Worm (Caenorhabditis elegans) whole organism, L4 larva: Measurements from ENCODE around the gene Y38C1BA.4.
A peak's percentile ranks its signal among the peaks of the same experiment; 100 is the strongest.

Experiments
- T26A8.4 ChIP-seq: fragments of 200-800 bp; sonication (Bioruptor generic); IDR thresholded peaks from 2 replicates; pipeline ENCODE4 v1.3.6; 2022; ENCODE audit warnings: missing genetic modification characterization, missing compliant biosample characterization
- Y75B8A.6 ChIP-seq: fragments of 200-800 bp; sonication (Bioruptor generic); IDR thresholded peaks from 2 replicates; pipeline ENCODE4 v1.3.6; 2022; ENCODE audit warnings: missing genetic modification reagents, missing genetic modification characterization, missing compliant biosample characterization
- ZK337.2 ChIP-seq: fragments of 200-800 bp; sonication (Bioruptor generic); IDR thresholded peaks from 2 replicates; pipeline ENCODE4 v1.3.6; 2022; ENCODE audit warnings: missing genetic modification reagents, missing genetic modification characterization, missing compliant biosample characterization
- aha-1 ChIP-seq: fragments of 150-350 bp; peaks from one replicate; lab custom pipeline; 2014; ENCODE audit warnings: missing biosample characterization, missing genetic modification characterization
- aly-2 ChIP-seq: sonication (generic microtip); optimal IDR thresholded peaks from 2 replicates; lab custom pipeline; 2018; ENCODE audit warnings: missing biosample characterization, missing genetic modification characterization
- ama-1 ChIP-seq: fragments of 150-350 bp; optimal IDR thresholded peaks from 2 replicates; lab custom pipeline; 2014; ENCODE audit warnings: inconsistent platforms, mixed read lengths
- ceh-28 ChIP-seq: fragments of 150-350 bp; optimal IDR thresholded peaks from 2 replicates; lab custom pipeline; 2014; ENCODE audit warnings: missing biosample characterization, missing genetic modification reagents, missing genetic modification characterization
- ceh-82 ChIP-seq: sonication (generic microtip); optimal IDR thresholded peaks from 2 replicates; lab custom pipeline; 2017; ENCODE audit warnings: missing biosample characterization, missing genetic modification characterization
- daf-16 ChIP-seq, 3 experiments: sonication (generic microtip); optimal IDR thresholded peaks; 2 replicates each; lab custom pipeline; 2016 to 2017; ENCODE audit warnings: missing genetic modification characterization in 3 of 3, missing genetic modification reagents in 3 of 3, mild to moderate bottlenecking in 2 of 3, missing compliant biosample characterization in 2 of 3, missing biosample characterization in 1 of 3, moderate library complexity in 1 of 3
- daf-8 ChIP-seq: fragments of 200-800 bp; sonication (Bioruptor generic); IDR thresholded peaks from 2 replicates; pipeline ENCODE4 v1.3.6; 2022; ENCODE audit warnings: missing genetic modification characterization, missing compliant biosample characterization
- dmd-6 ChIP-seq: fragments of 200-800 bp; sonication (Bioruptor generic); IDR thresholded peaks from 2 replicates; pipeline ENCODE4 v1.3.6; 2022; ENCODE audit warnings: missing genetic modification reagents, missing genetic modification characterization, missing compliant biosample characterization
- dmd-8 ChIP-seq: fragments of 200-800 bp; sonication (Bioruptor generic); IDR thresholded peaks from 2 replicates; pipeline ENCODE4 v1.3.6; 2022; ENCODE audit warnings: missing genetic modification characterization, missing compliant biosample characterization
- dmd-9 ChIP-seq: fragments of 200-800 bp; sonication (Bioruptor generic); IDR thresholded peaks from 2 replicates; pipeline ENCODE4 v1.3.6; 2022; ENCODE audit warnings: missing genetic modification reagents, missing genetic modification characterization, missing compliant biosample characterization
- dpl-1 ChIP-seq: fragments of 150-350 bp; optimal IDR thresholded peaks from 2 replicates; lab custom pipeline; 2014; ENCODE audit warnings: missing biosample characterization, missing genetic modification reagents, missing genetic modification characterization
- dve-1 ChIP-seq: sonication (generic microtip); optimal IDR thresholded peaks from 2 replicates; lab custom pipeline; 2017; ENCODE audit warnings: antibody characterized with exemption, mild to moderate bottlenecking, missing genetic modification characterization, missing compliant biosample characterization; ENCODE audit not compliant: insufficient read depth
- egl-27 ChIP-seq: sonication (generic microtip); optimal IDR thresholded peaks from 3 replicates; lab custom pipeline; 2017; ENCODE audit warnings: missing biosample characterization, missing genetic modification reagents, missing genetic modification characterization
- egl-43 ChIP-seq: fragments of 200-800 bp; sonication (Bioruptor generic); IDR thresholded peaks from 2 replicates; pipeline ENCODE4 v1.3.6; 2022; ENCODE audit warnings: missing genetic modification reagents, missing genetic modification characterization, missing compliant biosample characterization
- hif-1 ChIP-seq, 2 experiments: sonication (generic microtip); optimal IDR thresholded peaks; 2 replicates each; lab custom pipeline; 2016 to 2017; ENCODE audit warnings: missing compliant biosample characterization in 2 of 2, missing genetic modification characterization in 2 of 2, missing genetic modification reagents in 2 of 2, missing genotype in 2 of 2, mild to moderate bottlenecking in 1 of 2
- hlh-11 ChIP-seq: fragments of 200-800 bp; sonication (Bioruptor generic); optimal IDR thresholded peaks from 2 replicates; lab custom pipeline; 2018; ENCODE audit warnings: mild to moderate bottlenecking, missing genetic modification characterization, missing compliant biosample characterization
- hlh-30 ChIP-seq: sonication (generic microtip); optimal IDR thresholded peaks from 2 replicates; lab custom pipeline; 2017; ENCODE audit warnings: antibody characterized with exemption, mild to moderate bottlenecking, missing genetic modification characterization, missing compliant biosample characterization; ENCODE audit not compliant: insufficient read depth
- hmg-1.1 ChIP-seq: fragments of 200-800 bp; sonication (Bioruptor generic); IDR thresholded peaks from 2 replicates; pipeline ENCODE4 v1.3.6; 2022; ENCODE audit warnings: missing genetic modification reagents, missing genetic modification characterization, missing compliant biosample characterization
- lin-1 ChIP-seq: fragments of 200-800 bp; sonication (Bioruptor generic); IDR thresholded peaks from 2 replicates; pipeline ENCODE4 v1.3.6; 2022; ENCODE audit warnings: missing genetic modification reagents, missing genetic modification characterization, missing compliant biosample characterization
- lin-38 ChIP-seq: fragments of 200-800 bp; sonication (Bioruptor generic); IDR thresholded peaks from 2 replicates; pipeline ENCODE4 v1.3.6; 2022; ENCODE audit warnings: missing genetic modification reagents, missing genetic modification characterization, missing compliant biosample characterization
- lir-3 ChIP-seq: sonication (generic microtip); optimal IDR thresholded peaks from 2 replicates; lab custom pipeline; 2016; ENCODE audit warnings: mild to moderate bottlenecking, missing genetic modification characterization, missing compliant biosample characterization
- lsy-2 ChIP-seq, 2 experiments: fragments of 150-350 bp in 1 of 2; sonication (generic microtip) in 1 of 2; optimal IDR thresholded peaks; 2 replicates each; lab custom pipeline; 2014 to 2017; ENCODE audit warnings: missing biosample characterization in 2 of 2, missing genetic modification characterization in 2 of 2
- mdl-1 ChIP-seq, 2 experiments: fragments of 150-350 bp in 1 of 2; sonication (generic microtip) in 1 of 2; optimal IDR thresholded peaks; 2 replicates each; lab custom pipeline; 2014 to 2017; ENCODE audit warnings: missing biosample characterization in 2 of 2, missing genetic modification characterization in 2 of 2
- mep-1 ChIP-seq: fragments of 150-350 bp; sonication (generic microtip); optimal IDR thresholded peaks from 3 replicates; lab custom pipeline; 2014; ENCODE audit warnings: missing biosample characterization, missing genetic modification characterization
- mes-2 ChIP-seq: sonication (generic microtip); optimal IDR thresholded peaks from 2 replicates; lab custom pipeline; 2016; ENCODE audit warnings: missing genotype, mild to moderate bottlenecking, missing genetic modification characterization, missing compliant biosample characterization; ENCODE audit not compliant: poor library complexity, severe bottlenecking
- mxl-3 ChIP-seq: fragments of 200-800 bp; sonication (Bioruptor generic); optimal IDR thresholded peaks from 2 replicates; lab custom pipeline; 2018; ENCODE audit warnings: mild to moderate bottlenecking, missing genetic modification characterization, missing compliant biosample characterization
- nhr-10 ChIP-seq: fragments of 150-350 bp; optimal IDR thresholded peaks from 2 replicates; lab custom pipeline; 2014; ENCODE audit warnings: missing biosample characterization, missing genetic modification characterization
- nhr-102 ChIP-seq: sonication (generic microtip); optimal IDR thresholded peaks from 2 replicates; lab custom pipeline; 2016; ENCODE audit warnings: mild to moderate bottlenecking, missing genetic modification characterization, moderate library complexity, missing compliant biosample characterization
- nhr-11 ChIP-seq: fragments of 150-350 bp; optimal IDR thresholded peaks from 2 replicates; lab custom pipeline; 2014; ENCODE audit warnings: missing biosample characterization, missing genetic modification characterization
- nhr-28 ChIP-seq: fragments of 150-350 bp; optimal IDR thresholded peaks from 2 replicates; lab custom pipeline; 2014; ENCODE audit warnings: missing biosample characterization, missing genetic modification characterization
- nhr-77 ChIP-seq: fragments of 150-350 bp; optimal IDR thresholded peaks from 2 replicates; lab custom pipeline; 2014; ENCODE audit warnings: missing biosample characterization, missing genetic modification characterization
- php-3 ChIP-seq: fragments of 200-800 bp; sonication (Bioruptor generic); IDR thresholded peaks from 2 replicates; pipeline ENCODE4 v1.3.6; 2022; ENCODE audit warnings: missing genetic modification reagents, missing genetic modification characterization, missing compliant biosample characterization
- pqm-1 ChIP-seq: sonication (generic microtip); optimal IDR thresholded peaks from 2 replicates; lab custom pipeline; 2017; ENCODE audit warnings: missing biosample characterization, missing genetic modification characterization
- unc-62 ChIP-seq, 3 experiments: fragments of 150-350 bp in 1 of 3; sonication (generic microtip); optimal IDR thresholded peaks in 2 of 3; peaks in 1 of 3; 1 replicate in 1 of 3; 2 replicates in 2 of 3; lab custom pipeline; 2014 to 2017; ENCODE audit warnings: missing biosample characterization in 3 of 3, missing genetic modification characterization in 3 of 3, missing genetic modification reagents in 3 of 3, missing genotype in 1 of 3
- ztf-11 ChIP-seq: fragments of 150-350 bp; optimal IDR thresholded peaks from 2 replicates; lab custom pipeline; 2014; ENCODE audit warnings: missing biosample characterization, missing genetic modification characterization

Gene Y38C1BA.4

ce11 chrIV:1833115-1833514, 11.5 kb downstream of the Y38C1BA.4 start:
- TF ChIP-seq ceh-28 (tag; lab: Kevin White, UChicago) = peak; percentile 64
- no peak for TF ChIP-seq ztf-11 (tag; lab: Kevin White, UChicago)

ce11 chrIV:1834242-1834641, 12.6 kb downstream of the Y38C1BA.4 start, which contains the start of gene ccm-2:
Gene ccm-2, plus strand, starts transcription at chrIV:1834628.
- TF ChIP-seq aly-2 (tag; lab: Kevin White, UChicago) = no peak
- no peak for TF ChIP-seq nhr-10 (tag; lab: Kevin White, UChicago)
- no peak for TF ChIP-seq daf-8 (GFP tag; lab: Robert Waterston, UW)
- peak; percentile 25 for TF ChIP-seq pqm-1 (tag; lab: Kevin White, UChicago)
- peak; percentile 46 for TF ChIP-seq nhr-28
- TF ChIP-seq daf-16 (GFP tag; optimal IDR thresholded peaks at IDR 0.05; lab: Kevin White, UChicago) = no peak
- peak; percentile 70 for TF ChIP-seq daf-16 (tag; optimal IDR thresholded peaks at IDR 0.05; lab: Kevin White, UChicago)

ce11 chrIV:1834972-1835371, 13.3 kb downstream of the Y38C1BA.4 start:
- TF ChIP-seq aha-1 (peak; percentile 73), dmd-9 (GFP tag; lab: Robert Waterston, UW) (no peak), dpl-1 (GFP tag; lab: Kevin White, UChicago) (no peak), Y75B8A.6 (GFP tag; lab: Robert Waterston, UW) (no peak), unc-62 (GFP tag; optimal IDR thresholded peaks at IDR 0.05 in 1 of 2; lab: Kevin White, UChicago) (peak in 1 of 2 experiments; percentile 51), unc-62 (tag; optimal IDR thresholded peaks at IDR 0.05; lab: Kevin White, UChicago) (no peak), ceh-28 (tag; lab: Kevin White, UChicago) (peak; percentile 20)

- peak; percentile 12 for TF ChIP-seq dpl-1 (GFP tag; lab: Kevin White, UChicago)
- TF ChIP-seq lir-3 (tag; lab: Kevin White, UChicago) = no peak
- no peak for TF ChIP-seq T26A8.4 (GFP tag; lab: Robert Waterston, UW)
- peak; percentile 29; the same call in 1 of the 2 replicates for TF ChIP-seq hmg-1.1 (GFP tag; lab: Robert Waterston, UW)
- no peak for TF ChIP-seq daf-16 (GFP tag; optimal IDR thresholded peaks at IDR 0.05; lab: Kevin White, UChicago)
- TF ChIP-seq daf-16 (tag; optimal IDR thresholded peaks at IDR 0.05; lab: Kevin White, UChicago) = peak; percentile 91
- no peak for TF ChIP-seq egl-43 (GFP tag; lab: Robert Waterston, UW)
- peak; percentile 47 for TF ChIP-seq pqm-1 (tag; lab: Kevin White, UChicago)
- peak in 1 of 2 experiments; percentile 65 for TF ChIP-seq lsy-2 (tag; optimal IDR thresholded peaks at IDR 0.05; lab: Kevin White, UChicago)
- peak; percentile 87 for TF ChIP-seq nhr-10 (tag; lab: Kevin White, UChicago)
- peak; percentile 86 for TF ChIP-seq hlh-30 (tag; lab: Kevin White, UChicago)
- no peak for TF ChIP-seq lin-38 (GFP tag; lab: Robert Waterston, UW)
- TF ChIP-seq mxl-3 = peak; percentile 59
- peak; percentile 81 for TF ChIP-seq hlh-11 (tag; lab: Kevin White, UChicago)
- peak in 1 of 2 experiments; percentile 11 for TF ChIP-seq unc-62 (GFP tag; optimal IDR thresholded peaks at IDR 0.05 in 1 of 2; lab: Kevin White, UChicago)
- no peak for TF ChIP-seq unc-62 (tag; optimal IDR thresholded peaks at IDR 0.05; lab: Kevin White, UChicago)
- peak; percentile 84 for TF ChIP-seq aha-1
- no peak for TF ChIP-seq ZK337.2 (GFP tag; lab: Robert Waterston, UW)
- TF ChIP-seq dmd-8 (GFP tag; lab: Robert Waterston, UW) = no peak
- peak in 1 of 2 experiments; percentile 68 for TF ChIP-seq mdl-1 (tag; optimal IDR thresholded peaks at IDR 0.05; lab: Kevin White, UChicago)
- TF ChIP-seq nhr-28 = peak; percentile 93
- peak; percentile 42 for TF ChIP-seq nhr-11
- TF ChIP-seq dmd-6 (GFP tag; lab: Robert Waterston, UW) = peak; percentile 85
- peak; percentile 67 for TF ChIP-seq nhr-77
- TF ChIP-seq ama-1 = no peak
- TF ChIP-seq hif-1 (tag; optimal IDR thresholded peaks at IDR 0.05; lab: Kevin White, UChicago) = peak in 1 of 2 experiments; percentile 16
- peak; percentile 25; the same call in 1 of the 2 replicates for TF ChIP-seq php-3
- TF ChIP-seq mes-2 (tag; lab: Kevin White, UChicago) = peak; percentile 63
- TF ChIP-seq dve-1 = peak; percentile 88
- TF ChIP-seq mep-1 = peak; percentile 61
- no peak for TF ChIP-seq lin-1 (GFP tag; lab: Robert Waterston, UW)
- no peak for TF ChIP-seq ceh-82 (tag; lab: Kevin White, UChicago)
- no peak for TF ChIP-seq nhr-102
- TF ChIP-seq egl-27 = no peak
Observed at ce11 chrIV:1837134-1837533, 15.5 kb downstream of the Y38C1BA.4 start.
